Worm (Caenorhabditis elegans) whole organism, L4/young adult: ENCODE measurements around the gene fbxa-116.

Source experiments
- W03F9.2 ChIP-seq: fragments of 150-350 bp; optimal IDR thresholded peaks from 2 replicates; lab custom pipeline; 2014; ENCODE audit warnings: missing biosample characterization, missing genetic modification characterization
- dao-5 ChIP-seq: sonication (generic microtip); optimal IDR thresholded peaks from 2 replicates; lab custom pipeline; 2016; ENCODE audit warnings: missing genotype, missing genetic modification characterization, moderate library complexity, missing compliant biosample characterization
- him-1 ChIP-seq: sonication (generic microtip); optimal IDR thresholded peaks from 2 replicates; lab custom pipeline; 2016; ENCODE audit warnings: missing genotype, missing genetic modification reagents, missing genetic modification characterization, missing compliant biosample characterization

DNA sequence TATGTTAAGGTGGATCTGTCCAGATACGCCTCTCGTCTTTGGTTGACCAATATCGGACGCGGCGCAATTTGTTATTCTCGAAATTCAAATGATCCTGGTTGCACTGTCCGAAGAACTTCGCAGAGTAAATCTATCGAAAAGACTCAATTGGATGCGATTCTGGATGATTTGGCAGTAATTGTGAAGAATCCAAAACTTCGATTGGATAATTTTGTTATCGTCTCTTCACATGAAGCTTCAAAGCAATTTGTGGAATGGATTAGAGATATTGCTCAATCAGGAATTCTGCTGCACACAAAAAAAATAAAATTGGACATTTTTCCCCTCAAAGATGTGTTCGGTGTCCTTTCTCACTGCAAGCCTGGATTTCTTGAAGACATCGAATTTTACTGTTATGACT is 11.0 kb upstream of the fbxa-116 start:
- no peak for TF ChIP-seq W03F9.2 (tag; lab: Kevin White, UChicago)
- no peak for TF ChIP-seq him-1
- no peak for TF ChIP-seq dao-5
